Fruit fly (Drosophila melanogaster) whole organism, prepupa: ENCODE data around the gene unc.

Experiments used
- Blimp-1 ChIP-seq: fragments of 200-800 bp; sonication (Bioruptor generic); optimal IDR thresholded peaks from 3 replicates; lab custom pipeline; 2017; ENCODE audit warnings: missing biosample characterization, missing genetic modification characterization, mild to moderate bottlenecking, moderate library complexity, missing genetic modification reagents
- CG10631 ChIP-seq: fragments of 200-800 bp; sonication (Bioruptor generic); optimal IDR thresholded peaks from 2 replicates; lab custom pipeline; 2016; ENCODE audit warnings: missing biosample characterization, missing genetic modification characterization
- CG11294 ChIP-seq: fragments of 200-800 bp; sonication (Bioruptor generic); IDR thresholded peaks from 2 replicates; pipeline ENCODE4 v1.3.6; 2022; ENCODE audit warnings: missing biosample characterization, missing genetic modification characterization
- CG11762 ChIP-seq: fragments of 200-800 bp; sonication (Bioruptor generic); optimal IDR thresholded peaks from 3 replicates; lab custom pipeline; 2016; ENCODE audit warnings: missing biosample characterization, missing genetic modification characterization; ENCODE audit not compliant: insufficient read depth
- CG11902 ChIP-seq: fragments of 200-800 bp; sonication (Bioruptor generic); optimal IDR thresholded peaks from 3 replicates; lab custom pipeline; 2016; ENCODE audit warnings: missing biosample characterization, missing genetic modification characterization
- CG15336 ChIP-seq: fragments of 200-800 bp; sonication (Bioruptor generic); IDR thresholded peaks from 2 replicates; pipeline ENCODE4 v1.3.6; 2022; ENCODE audit warnings: missing biosample characterization, missing genetic modification characterization
- CG1621 ChIP-seq: fragments of 200-800 bp; sonication (Bioruptor generic); optimal IDR thresholded peaks from 3 replicates; lab custom pipeline; 2018; ENCODE audit warnings: missing biosample characterization, mild to moderate bottlenecking, missing genetic modification characterization
- CG16779 ChIP-seq: fragments of 200-800 bp; sonication (Bioruptor generic); optimal IDR thresholded peaks from 3 replicates; lab custom pipeline; 2017; ENCODE audit warnings: missing biosample characterization, mild to moderate bottlenecking, missing genetic modification characterization
- CG3032 ChIP-seq: fragments of 200-800 bp; optimal IDR thresholded peaks from 2 replicates; lab custom pipeline; 2019; ENCODE audit warnings: missing biosample characterization, mild to moderate bottlenecking, missing genetic modification characterization, moderate library complexity
- CG31627 ChIP-seq: fragments of 200-800 bp; sonication (Bioruptor generic); optimal IDR thresholded peaks from 3 replicates; lab custom pipeline; 2016; ENCODE audit warnings: missing biosample characterization, missing genetic modification characterization
- CG32006 ChIP-seq: fragments of 200-800 bp; sonication (Bioruptor generic); optimal IDR thresholded peaks from 3 replicates; lab custom pipeline; 2017; ENCODE audit warnings: missing biosample characterization, mild to moderate bottlenecking, missing genetic modification characterization
- CG34406 ChIP-seq: fragments of 200-800 bp; sonication (Bioruptor generic); optimal IDR thresholded peaks from 3 replicates; lab custom pipeline; 2016; ENCODE audit warnings: missing biosample characterization, missing genetic modification characterization
- CG3919 ChIP-seq: fragments of 200-800 bp; sonication (Bioruptor generic); optimal IDR thresholded peaks from 3 replicates; lab custom pipeline; 2016; ENCODE audit warnings: missing biosample characterization, missing genetic modification characterization
- CG4318 ChIP-seq: fragments of 200-800 bp; sonication (Bioruptor generic); optimal IDR thresholded peaks from 3 replicates; lab custom pipeline; 2017; ENCODE audit warnings: missing biosample characterization, mild to moderate bottlenecking, missing genetic modification characterization
- CG6163 ChIP-seq: fragments of 200-800 bp; sonication (Bioruptor generic); IDR thresholded peaks from 3 replicates; pipeline ENCODE4 v1.3.6; 2022; ENCODE audit warnings: missing biosample characterization, missing genetic modification characterization
- CG6276 ChIP-seq: fragments of 200-800 bp; sonication (Bioruptor generic); optimal IDR thresholded peaks from 2 replicates; lab custom pipeline; 2017; ENCODE audit warnings: missing biosample characterization, mild to moderate bottlenecking, missing genetic modification characterization
- CG6792 ChIP-seq: fragments of 200-800 bp; sonication (Bioruptor generic); optimal IDR thresholded peaks from 3 replicates; lab custom pipeline; 2016; ENCODE audit warnings: missing biosample characterization, missing genetic modification characterization
- CG6854 ChIP-seq: fragments of 200-800 bp; sonication (Bioruptor generic); optimal IDR thresholded peaks from 2 replicates; lab custom pipeline; 2017; ENCODE audit warnings: missing biosample characterization, mild to moderate bottlenecking, missing genetic modification characterization
- CG7368 ChIP-seq: fragments of 200-800 bp; sonication (Bioruptor generic); optimal IDR thresholded peaks from 3 replicates; lab custom pipeline; 2016; ENCODE audit warnings: missing biosample characterization, missing genetic modification characterization
- CG8119 ChIP-seq: fragments of 200-800 bp; sonication (Bioruptor generic); IDR thresholded peaks from 3 replicates; pipeline ENCODE4 v1.3.6; 2022; ENCODE audit warnings: missing biosample characterization, missing genetic modification characterization
- CG8319 ChIP-seq: fragments of 200-800 bp; sonication (Bioruptor generic); optimal IDR thresholded peaks from 3 replicates; lab custom pipeline; 2016; ENCODE audit warnings: missing biosample characterization, missing genetic modification characterization
- CG8632 ChIP-seq: fragments of 200-800 bp; sonication (Bioruptor generic); optimal IDR thresholded peaks from 3 replicates; lab custom pipeline; 2016; ENCODE audit warnings: missing biosample characterization, missing genetic modification characterization
- CG9139 ChIP-seq: fragments of 200-800 bp; sonication (Bioruptor generic); optimal IDR thresholded peaks from 3 replicates; lab custom pipeline; 2017; ENCODE audit warnings: missing biosample characterization, mild to moderate bottlenecking, missing genetic modification characterization
- Eip75B ChIP-seq: fragments of 200-800 bp; sonication (Bioruptor generic); optimal IDR thresholded peaks from 3 replicates; lab custom pipeline; 2016; ENCODE audit warnings: missing biosample characterization, missing genetic modification characterization
- Eip78C ChIP-seq: fragments of 200-800 bp; sonication (Bioruptor generic); peaks from one replicate; lab custom pipeline; 2016; ENCODE audit warnings: missing biosample characterization, missing genetic modification characterization
- Ets21C ChIP-seq: fragments of 200-800 bp; sonication (Bioruptor generic); optimal IDR thresholded peaks from 3 replicates; lab custom pipeline; 2016; ENCODE audit warnings: missing biosample characterization, missing genetic modification characterization
- Ets96B ChIP-seq: fragments of 200-800 bp; optimal IDR thresholded peaks from 2 replicates; lab custom pipeline; 2019; ENCODE audit warnings: missing biosample characterization, mild to moderate bottlenecking, missing genetic modification characterization, moderate library complexity
- Gug ChIP-seq: fragments of 200-800 bp; sonication (Bioruptor generic); IDR thresholded peaks from 2 replicates; pipeline ENCODE4 v1.3.6; 2022; ENCODE audit warnings: missing biosample characterization, missing genetic modification characterization
- Hr38 ChIP-seq: sonication (Bioruptor generic); optimal IDR thresholded peaks from 2 replicates; lab custom pipeline; 2016; ENCODE audit warnings: missing biosample characterization, missing genetic modification characterization
- Hr39 ChIP-seq: fragments of 200-800 bp; sonication (Bioruptor generic); optimal IDR thresholded peaks from 2 replicates; lab custom pipeline; 2016; ENCODE audit warnings: missing biosample characterization, missing genetic modification characterization
- Hr4 ChIP-seq: fragments of 200-800 bp; sonication (Bioruptor generic); optimal IDR thresholded peaks from 3 replicates; lab custom pipeline; 2016; ENCODE audit warnings: missing biosample characterization, missing genetic modification characterization
- Met ChIP-seq: fragments of 200-800 bp; sonication (Bioruptor generic); optimal IDR thresholded peaks from 3 replicates; lab custom pipeline; 2016; ENCODE audit warnings: missing biosample characterization, missing genetic modification characterization
- OdsH ChIP-seq: fragments of 200-800 bp; sonication (Bioruptor generic); optimal IDR thresholded peaks from 3 replicates; lab custom pipeline; 2016; ENCODE audit warnings: missing biosample characterization, missing genetic modification characterization
- Smox ChIP-seq: fragments of 200-800 bp; sonication (Bioruptor generic); optimal IDR thresholded peaks from 3 replicates; lab custom pipeline; 2016; ENCODE audit warnings: missing biosample characterization, missing genetic modification characterization
- Sox102F ChIP-seq: fragments of 200-800 bp; sonication (Bioruptor generic); optimal IDR thresholded peaks from 2 replicates; lab custom pipeline; 2016; ENCODE audit warnings: missing biosample characterization, mild to moderate bottlenecking, missing genetic modification characterization
- Sox14 ChIP-seq: fragments of 200-800 bp; sonication (Bioruptor generic); optimal IDR thresholded peaks from 3 replicates; lab custom pipeline; 2016; ENCODE audit warnings: missing biosample characterization, missing genetic modification characterization
- Sox15 ChIP-seq: fragments of 200-800 bp; sonication (Bioruptor generic); optimal IDR thresholded peaks from 3 replicates; lab custom pipeline; 2016; ENCODE audit warnings: missing biosample characterization, missing genetic modification characterization
- achi ChIP-seq: fragments of 200-800 bp; sonication (Bioruptor generic); optimal IDR thresholded peaks from 3 replicates; lab custom pipeline; 2016; ENCODE audit warnings: missing biosample characterization, missing genetic modification characterization
- acj6 ChIP-seq: fragments of 200-800 bp; sonication (Bioruptor generic); optimal IDR thresholded peaks from 3 replicates; lab custom pipeline; 2016; ENCODE audit warnings: missing biosample characterization, missing genetic modification characterization
- cyc ChIP-seq: fragments of 200-800 bp; sonication (Bioruptor generic); optimal IDR thresholded peaks from 3 replicates; lab custom pipeline; 2016; ENCODE audit warnings: missing biosample characterization, missing genetic modification characterization
- dsx ChIP-seq: fragments of 200-800 bp; optimal IDR thresholded peaks from 3 replicates; lab custom pipeline; 2019; ENCODE audit warnings: missing biosample characterization, mild to moderate bottlenecking, missing genetic modification characterization, moderate library complexity; ENCODE audit not compliant: poor library complexity, severe bottlenecking
- eg ChIP-seq: fragments of 200-800 bp; sonication (Bioruptor generic); IDR thresholded peaks from 3 replicates; pipeline ENCODE4 v1.3.6; 2022; ENCODE audit warnings: missing biosample characterization, missing genetic modification characterization
- lz ChIP-seq: fragments of 200-800 bp; sonication (Bioruptor generic); optimal IDR thresholded peaks from 3 replicates; lab custom pipeline; 2016; ENCODE audit warnings: missing biosample characterization, missing genetic modification characterization
- pdm3 ChIP-seq: fragments of 200-800 bp; sonication (Bioruptor generic); optimal IDR thresholded peaks from 3 replicates; lab custom pipeline; 2016; ENCODE audit warnings: missing biosample characterization, missing genetic modification characterization
- salr ChIP-seq, 2 experiments: fragments of 200-800 bp; sonication (Bioruptor generic); optimal IDR thresholded peaks; 3 replicates each; lab custom pipeline; 2016 to 2018; ENCODE audit warnings: missing biosample characterization in 2 of 2, missing genetic modification characterization in 2 of 2, mild to moderate bottlenecking in 1 of 2
- spab ChIP-seq: fragments of 200-800 bp; sonication (Bioruptor generic); optimal IDR thresholded peaks from 2 replicates; lab custom pipeline; 2017; ENCODE audit warnings: missing biosample characterization, mild to moderate bottlenecking, missing genetic modification characterization, missing genetic modification reagents
- ss ChIP-seq, 2 experiments: fragments of 200-800 bp; sonication (Bioruptor generic); optimal IDR thresholded peaks; 2 replicates in 1 of 2; 3 replicates in 1 of 2; lab custom pipeline; 2017 to 2018; ENCODE audit warnings: mild to moderate bottlenecking in 2 of 2, missing biosample characterization in 2 of 2, missing genetic modification characterization in 2 of 2, moderate library complexity in 1 of 2
- svp ChIP-seq: fragments of 200-800 bp; sonication (Bioruptor generic); peaks from one replicate; lab custom pipeline; 2016; ENCODE audit warnings: missing biosample characterization, missing genetic modification characterization
- vri ChIP-seq: fragments of 200-800 bp; sonication (Bioruptor generic); optimal IDR thresholded peaks from 3 replicates; lab custom pipeline; 2016; ENCODE audit warnings: missing biosample characterization, mild to moderate bottlenecking, missing genetic modification characterization

The unc gene

dm6 chrX:21067908-21068307 lies 48.8 kb downstream of the unc start (continued):
- TF ChIP-seq CG11902 (peak; percentile 9), CG6276 (GFP tag; lab: Kevin White, UChicago) (peak; percentile 52), CG3032 (tag; lab: Kevin White, UChicago) (no peak), CG15336 (peak; percentile 33; the same call in 1 of the 2 replicates), Sox102F (GFP tag; lab: Kevin White, UChicago) (no peak), Eip78C (GFP tag; lab: Kevin White, UChicago) (peak; percentile 77), CG6792 (peak; percentile 1), cyc (GFP tag; lab: Kevin White, UChicago) (peak; percentile 8), Hr4 (GFP tag; lab: Kevin White, UChicago) (peak; percentile 16), dsx (GFP tag; lab: Kevin White, UChicago) (no peak), CG31627 (GFP tag; lab: Kevin White, UChicago) (peak; percentile 25), CG32006 (peak; percentile 75), CG7368 (GFP tag; lab: Kevin White, UChicago) (peak; percentile 8), CG9139 (GFP tag; lab: Kevin White, UChicago) (no peak), Ets21C (GFP tag; lab: Kevin White, UChicago) (no peak), CG11294 (GFP tag; lab: Robert Waterston, UW) (no peak), CG8319 (GFP tag; lab: Kevin White, UChicago) (peak; percentile 34), CG34406 (GFP tag; lab: Kevin White, UChicago) (peak; percentile 35), CG8119 (0 out of 3 replicates have a peak, but pooled peaks have one; percentile 25), Ets96B (tag; lab: Kevin White, UChicago) (no peak), Met (GFP tag; lab: Kevin White, UChicago) (peak; percentile 38), Hr38 (GFP tag; lab: Kevin White, UChicago) (no peak), acj6 (GFP tag; lab: Kevin White, UChicago) (peak; percentile 44), vri (GFP tag; lab: Kevin White, UChicago) (no peak), Blimp-1 (GFP tag; lab: Kevin White, UChicago) (no peak), Gug (no peak), CG16779 (no peak), CG11762 (no peak), CG8632 (peak; percentile 33), lz (GFP tag; lab: Kevin White, UChicago) (peak; percentile 31), salr (GFP tag; optimal IDR thresholded peaks at IDR 0.05; lab: Kevin White, UChicago) (peak; percentile 16 to 72), Hr39 (GFP tag; lab: Kevin White, UChicago) (peak; percentile 10), svp (GFP tag; lab: Kevin White, UChicago) (peak; percentile 80), CG4318 (GFP tag; lab: Kevin White, UChicago) (peak; percentile 56)

- no peak for TF ChIP-seq Hr38 (GFP tag; lab: Kevin White, UChicago)
- TF ChIP-seq Smox = no peak
- no peak for TF ChIP-seq pdm3 (GFP tag; lab: Kevin White, UChicago)
- no peak for TF ChIP-seq Sox14 (GFP tag; lab: Kevin White, UChicago)
- no peak for TF ChIP-seq CG8319 (GFP tag; lab: Kevin White, UChicago)
- no peak for TF ChIP-seq CG6854 (GFP tag; lab: Kevin White, UChicago)
- no peak for TF ChIP-seq cyc (GFP tag; lab: Kevin White, UChicago)
- TF ChIP-seq CG3919 (GFP tag; lab: Kevin White, UChicago) = no peak
- peak; percentile 49 for TF ChIP-seq CG6163 (GFP tag; lab: Robert Waterston, UW)
- no peak for TF ChIP-seq CG11294 (GFP tag; lab: Robert Waterston, UW)
- TF ChIP-seq Met (GFP tag; lab: Kevin White, UChicago) = no peak
- peak; percentile 1 for TF ChIP-seq Hr39 (GFP tag; lab: Kevin White, UChicago)
- no peak for TF ChIP-seq spab (GFP tag; lab: Kevin White, UChicago)
- TF ChIP-seq Blimp-1 (GFP tag; lab: Kevin White, UChicago) = no peak
- peak; percentile 53; the same call in 1 of the 3 replicates for TF ChIP-seq eg (GFP tag; lab: Robert Waterston, UW)
- TF ChIP-seq CG10631 (GFP tag; lab: Kevin White, UChicago) = no peak
- no peak for TF ChIP-seq salr (GFP tag; optimal IDR thresholded peaks at IDR 0.05; lab: Kevin White, UChicago)
- no peak for TF ChIP-seq ss (GFP tag; optimal IDR thresholded peaks at IDR 0.05; lab: Kevin White, UChicago)
- TF ChIP-seq Ets96B (tag; lab: Kevin White, UChicago) = no peak
- TF ChIP-seq dsx (GFP tag; lab: Kevin White, UChicago) = no peak
- TF ChIP-seq Eip75B (GFP tag; lab: Kevin White, UChicago) = no peak
- TF ChIP-seq CG7368 (GFP tag; lab: Kevin White, UChicago) = no peak
- no peak for TF ChIP-seq achi (GFP tag; lab: Kevin White, UChicago)
- no peak for TF ChIP-seq Eip78C (GFP tag; lab: Kevin White, UChicago)
- no peak for TF ChIP-seq Sox15 (GFP tag; lab: Kevin White, UChicago)
- no peak for TF ChIP-seq CG1621 (tag; lab: Kevin White, UChicago)
- no peak for TF ChIP-seq CG6276 (GFP tag; lab: Kevin White, UChicago)
- no peak for TF ChIP-seq Ets21C (GFP tag; lab: Kevin White, UChicago)
- peak; percentile 16 for TF ChIP-seq vri (GFP tag; lab: Kevin White, UChicago)
- TF ChIP-seq OdsH (GFP tag; lab: Kevin White, UChicago) = no peak
- TF ChIP-seq Gug = no peak
- no peak for TF ChIP-seq Sox102F (GFP tag; lab: Kevin White, UChicago)
- TF ChIP-seq CG8119 = peak; percentile 13; the same call in 1 of the 3 replicates
These were observed 49.2 kb downstream of the unc start, which contains the start of gene CG32512 for dm6 chrX:21067474-21067873. Gene CG32512, minus strand, starts transcription at chrX:21067540.
